Worm (Caenorhabditis elegans) whole organism, L4 larva: ENCODE results near the gene F49C12.5.

Experiments
- D1046.2 ChIP-seq: fragments of 200-800 bp; sonication (Bioruptor generic); IDR thresholded peaks from 2 replicates; pipeline ENCODE4 v1.3.6; 2022; ENCODE audit warnings: missing genetic modification characterization, missing compliant biosample characterization
- F37D6.2 ChIP-seq: sonication (generic microtip); optimal IDR thresholded peaks from 2 replicates; lab custom pipeline; 2016; ENCODE audit warnings: mild to moderate bottlenecking, missing genetic modification characterization, missing compliant biosample characterization
- F44E2.7 ChIP-seq: fragments of 200-800 bp; sonication (Bioruptor generic); IDR thresholded peaks from 2 replicates; pipeline ENCODE4 v2.1.2; 2022; ENCODE audit warnings: missing genetic modification characterization, missing compliant biosample characterization
- F49E8.2 ChIP-seq: sonication (generic microtip); optimal IDR thresholded peaks from 2 replicates; lab custom pipeline; 2016; ENCODE audit warnings: missing compliant biosample characterization, mild to moderate bottlenecking, missing genetic modification characterization, borderline replicate concordance
- R02D3.7 ChIP-seq: fragments of 150-350 bp; sonication (generic microtip); optimal IDR thresholded peaks from 3 replicates; lab custom pipeline; 2014; ENCODE audit warnings: missing biosample characterization, missing genetic modification characterization
- T26A8.4 ChIP-seq: fragments of 200-800 bp; sonication (Bioruptor generic); IDR thresholded peaks from 2 replicates; pipeline ENCODE4 v1.3.6; 2022; ENCODE audit warnings: missing genetic modification characterization, missing compliant biosample characterization
- Y48G9A.11 ChIP-seq: fragments of 200-800 bp; sonication (Bioruptor generic); IDR thresholded peaks from 2 replicates; pipeline ENCODE4 v1.3.6; 2022; ENCODE audit warnings: missing genetic modification reagents, missing genetic modification characterization, missing compliant biosample characterization
- Y75B8A.6 ChIP-seq: fragments of 200-800 bp; sonication (Bioruptor generic); IDR thresholded peaks from 2 replicates; pipeline ENCODE4 v1.3.6; 2022; ENCODE audit warnings: missing genetic modification reagents, missing genetic modification characterization, missing compliant biosample characterization
- ZK337.2 ChIP-seq: fragments of 200-800 bp; sonication (Bioruptor generic); IDR thresholded peaks from 2 replicates; pipeline ENCODE4 v1.3.6; 2022; ENCODE audit warnings: missing genetic modification reagents, missing genetic modification characterization, missing compliant biosample characterization
- ZK546.5 ChIP-seq, 2 experiments: sonication (generic microtip); optimal IDR thresholded peaks; 2 replicates each; lab custom pipeline; 2017; ENCODE audit warnings: missing biosample characterization in 2 of 2, missing genetic modification characterization in 2 of 2
- aly-2 ChIP-seq: sonication (generic microtip); optimal IDR thresholded peaks from 2 replicates; lab custom pipeline; 2018; ENCODE audit warnings: missing biosample characterization, missing genetic modification characterization
- ama-1 ChIP-seq: fragments of 150-350 bp; optimal IDR thresholded peaks from 2 replicates; lab custom pipeline; 2014; ENCODE audit warnings: inconsistent platforms, mixed read lengths
- arid-1 ChIP-seq: fragments of 200-800 bp; sonication (Bioruptor generic); conservative IDR thresholded peaks from 2 replicates; pipeline ENCODE4 v1.3.6; 2022; ENCODE audit warnings: missing genetic modification reagents, missing genetic modification characterization, missing compliant biosample characterization
- ceh-32 ChIP-seq: sonication (generic microtip); optimal IDR thresholded peaks from 2 replicates; lab custom pipeline; 2016; ENCODE audit warnings: mild to moderate bottlenecking, missing genetic modification characterization, missing compliant biosample characterization; ENCODE audit not compliant: poor library complexity
- ceh-44 ChIP-seq: fragments of 200-800 bp; sonication (Bioruptor generic); IDR thresholded peaks from 2 replicates; pipeline ENCODE4 v1.3.6; 2022; ENCODE audit warnings: missing genetic modification reagents, missing genetic modification characterization, missing compliant biosample characterization
- dmd-6 ChIP-seq: fragments of 200-800 bp; sonication (Bioruptor generic); IDR thresholded peaks from 2 replicates; pipeline ENCODE4 v1.3.6; 2022; ENCODE audit warnings: missing genetic modification reagents, missing genetic modification characterization, missing compliant biosample characterization
- egl-27 ChIP-seq: sonication (generic microtip); optimal IDR thresholded peaks from 3 replicates; lab custom pipeline; 2017; ENCODE audit warnings: missing biosample characterization, missing genetic modification reagents, missing genetic modification characterization
- gei-8 ChIP-seq: fragments of 200-800 bp; sonication (Bioruptor generic); optimal IDR thresholded peaks from 2 replicates; lab custom pipeline; 2018; ENCODE audit warnings: mild to moderate bottlenecking, missing genetic modification characterization, missing compliant biosample characterization
- hif-1 ChIP-seq, 2 experiments: sonication (generic microtip); optimal IDR thresholded peaks; 2 replicates each; lab custom pipeline; 2016 to 2017; ENCODE audit warnings: missing compliant biosample characterization in 2 of 2, missing genetic modification characterization in 2 of 2, missing genetic modification reagents in 2 of 2, missing genotype in 2 of 2, mild to moderate bottlenecking in 1 of 2
- hlh-11 ChIP-seq: fragments of 200-800 bp; sonication (Bioruptor generic); optimal IDR thresholded peaks from 2 replicates; lab custom pipeline; 2018; ENCODE audit warnings: mild to moderate bottlenecking, missing genetic modification characterization, missing compliant biosample characterization
- hlh-30 ChIP-seq: sonication (generic microtip); optimal IDR thresholded peaks from 2 replicates; lab custom pipeline; 2017; ENCODE audit warnings: antibody characterized with exemption, mild to moderate bottlenecking, missing genetic modification characterization, missing compliant biosample characterization; ENCODE audit not compliant: insufficient read depth
- lim-7 ChIP-seq: fragments of 200-800 bp; sonication (Bioruptor generic); IDR thresholded peaks from 2 replicates; pipeline ENCODE4 v1.3.6; 2022; ENCODE audit warnings: missing genetic modification characterization, missing compliant biosample characterization
- lin-1 ChIP-seq: fragments of 200-800 bp; sonication (Bioruptor generic); IDR thresholded peaks from 2 replicates; pipeline ENCODE4 v1.3.6; 2022; ENCODE audit warnings: missing genetic modification reagents, missing genetic modification characterization, missing compliant biosample characterization
- lin-15B ChIP-seq: fragments of 150-350 bp; sonication (generic microtip); optimal IDR thresholded peaks from 3 replicates; lab custom pipeline; 2014; ENCODE audit warnings: missing biosample characterization, missing genetic modification characterization
- lin-39 ChIP-seq: fragments of 150-350 bp; optimal IDR thresholded peaks from 2 replicates; lab custom pipeline; 2014; ENCODE audit warnings: missing biosample characterization, missing genetic modification reagents, missing genetic modification characterization
- lsy-2 ChIP-seq, 2 experiments: fragments of 150-350 bp in 1 of 2; sonication (generic microtip) in 1 of 2; optimal IDR thresholded peaks; 2 replicates each; lab custom pipeline; 2014 to 2017; ENCODE audit warnings: missing biosample characterization in 2 of 2, missing genetic modification characterization in 2 of 2
- madf-5 ChIP-seq, 2 experiments: fragments of 200-800 bp; sonication (Bioruptor generic); IDR thresholded peaks; 2 replicates each; pipeline ENCODE4 v1.3.6; 2022; ENCODE audit warnings: missing compliant biosample characterization in 2 of 2, missing genetic modification characterization in 2 of 2
- madf-9 ChIP-seq: fragments of 200-800 bp; sonication (Bioruptor generic); conservative IDR thresholded peaks from 2 replicates; pipeline ENCODE4 v1.3.6; 2022; ENCODE audit warnings: missing genetic modification reagents, missing genetic modification characterization, missing compliant biosample characterization
- mdl-1 ChIP-seq, 2 experiments: fragments of 150-350 bp in 1 of 2; sonication (generic microtip) in 1 of 2; optimal IDR thresholded peaks; 2 replicates each; lab custom pipeline; 2014 to 2017; ENCODE audit warnings: missing biosample characterization in 2 of 2, missing genetic modification characterization in 2 of 2
- mep-1 ChIP-seq: fragments of 150-350 bp; sonication (generic microtip); optimal IDR thresholded peaks from 3 replicates; lab custom pipeline; 2014; ENCODE audit warnings: missing biosample characterization, missing genetic modification characterization
- mes-2 ChIP-seq: sonication (generic microtip); optimal IDR thresholded peaks from 2 replicates; lab custom pipeline; 2016; ENCODE audit warnings: missing genotype, mild to moderate bottlenecking, missing genetic modification characterization, missing compliant biosample characterization; ENCODE audit not compliant: poor library complexity, severe bottlenecking
- mxl-2 ChIP-seq: fragments of 200-800 bp; sonication (Bioruptor generic); conservative IDR thresholded peaks from 2 replicates; pipeline ENCODE4 v1.3.6; 2022; ENCODE audit warnings: missing genetic modification reagents, missing genetic modification characterization, missing compliant biosample characterization
- mxl-3 ChIP-seq: fragments of 200-800 bp; sonication (Bioruptor generic); optimal IDR thresholded peaks from 2 replicates; lab custom pipeline; 2018; ENCODE audit warnings: mild to moderate bottlenecking, missing genetic modification characterization, missing compliant biosample characterization
- nhr-102 ChIP-seq: sonication (generic microtip); optimal IDR thresholded peaks from 2 replicates; lab custom pipeline; 2016; ENCODE audit warnings: mild to moderate bottlenecking, missing genetic modification characterization, moderate library complexity, missing compliant biosample characterization
- nhr-237 ChIP-seq: sonication (generic microtip); optimal IDR thresholded peaks from 2 replicates; lab custom pipeline; 2017; ENCODE audit warnings: missing biosample characterization, missing genetic modification characterization
- nhr-25 ChIP-seq: sonication (generic microtip); optimal IDR thresholded peaks from 2 replicates; lab custom pipeline; 2017; ENCODE audit warnings: missing genetic modification characterization, mild to moderate bottlenecking, missing compliant biosample characterization, antibody characterized with exemption, moderate library complexity, borderline replicate concordance; ENCODE audit not compliant: insufficient read depth
- nhr-28 ChIP-seq: fragments of 150-350 bp; optimal IDR thresholded peaks from 2 replicates; lab custom pipeline; 2014; ENCODE audit warnings: missing biosample characterization, missing genetic modification characterization
- nhr-41 ChIP-seq: fragments of 200-800 bp; sonication (Bioruptor generic); IDR thresholded peaks from 2 replicates; pipeline ENCODE4 v1.3.6; 2022; ENCODE audit warnings: missing genetic modification reagents, missing genetic modification characterization, missing compliant biosample characterization
- nhr-42 ChIP-seq: fragments of 200-800 bp; sonication (Bioruptor generic); IDR thresholded peaks from 2 replicates; pipeline ENCODE4 v1.3.6; 2022; ENCODE audit warnings: missing genetic modification characterization, missing compliant biosample characterization
- nhr-48 ChIP-seq: sonication (generic microtip); optimal IDR thresholded peaks from 2 replicates; lab custom pipeline; 2016; ENCODE audit warnings: mild to moderate bottlenecking, missing genetic modification characterization, missing compliant biosample characterization
- nhr-76 ChIP-seq: fragments of 150-350 bp; optimal IDR thresholded peaks from 2 replicates; lab custom pipeline; 2014; ENCODE audit warnings: missing biosample characterization, missing genetic modification characterization
- nhr-77 ChIP-seq: fragments of 150-350 bp; optimal IDR thresholded peaks from 2 replicates; lab custom pipeline; 2014; ENCODE audit warnings: missing biosample characterization, missing genetic modification characterization
- pqm-1 ChIP-seq: sonication (generic microtip); optimal IDR thresholded peaks from 2 replicates; lab custom pipeline; 2017; ENCODE audit warnings: missing biosample characterization, missing genetic modification characterization
- set-16 ChIP-seq: fragments of 200-800 bp; sonication (Bioruptor generic); IDR thresholded peaks from 2 replicates; pipeline ENCODE4 v1.3.6; 2022; ENCODE audit warnings: missing genetic modification reagents, missing genetic modification characterization, missing compliant biosample characterization
- skn-1 ChIP-seq: fragments of 150-350 bp; optimal IDR thresholded peaks from 2 replicates; lab custom pipeline; 2014; ENCODE audit warnings: missing biosample characterization, missing genetic modification characterization
- snpc-1.2 ChIP-seq: fragments of 200-800 bp; sonication (Bioruptor generic); IDR thresholded peaks from 2 replicates; pipeline ENCODE4 v1.3.6; 2022; ENCODE audit warnings: missing genetic modification reagents, missing genetic modification characterization, missing compliant biosample characterization
- unc-130 ChIP-seq: sonication (generic microtip); optimal IDR thresholded peaks from 2 replicates; lab custom pipeline; 2016; ENCODE audit warnings: missing genetic modification reagents, missing genetic modification characterization, missing compliant biosample characterization
- zag-1 ChIP-seq: fragments of 150-350 bp; optimal IDR thresholded peaks from 2 replicates; lab custom pipeline; 2014; ENCODE audit warnings: missing biosample characterization, missing genetic modification characterization
- ztf-11 ChIP-seq: fragments of 150-350 bp; optimal IDR thresholded peaks from 2 replicates; lab custom pipeline; 2014; ENCODE audit warnings: missing biosample characterization, missing genetic modification characterization

The F49C12.5 gene

DNA sequence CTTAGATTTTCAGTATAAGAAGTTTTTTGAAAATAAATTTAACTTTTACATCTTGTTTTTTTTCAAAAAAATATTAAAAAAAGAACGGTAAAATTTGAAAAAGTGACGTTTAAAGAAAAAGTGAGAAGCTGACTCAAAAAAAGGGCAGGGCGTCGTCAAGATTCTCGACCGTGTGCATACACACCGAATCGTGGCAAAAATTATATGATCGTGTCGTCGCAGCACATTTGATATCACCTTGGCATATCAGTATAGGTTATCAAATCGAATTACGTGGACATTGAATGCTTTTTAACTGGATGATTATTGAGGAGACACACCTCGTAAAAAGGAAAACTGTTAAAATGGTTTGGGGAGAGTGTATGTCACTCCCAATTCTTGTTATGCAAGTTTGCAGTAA, 28.3 kb downstream of the F49C12.5 start (continued):
- TF ChIP-seq nhr-76 (tag; lab: Kevin White, UChicago) (no peak), gei-8 (GFP tag; lab: Kevin White, UChicago) (no peak), mxl-3 (GFP tag; lab: Kevin White, UChicago) (peak; percentile 53), pqm-1 (peak; percentile 97), hlh-11 (tag; lab: Kevin White, UChicago) (peak; percentile 79), mep-1 (tag; lab: Kevin White, UChicago) (peak; percentile 21), nhr-77 (tag; lab: Kevin White, UChicago) (peak; percentile 82), T26A8.4 (GFP tag; lab: Robert Waterston, UW) (no peak), nhr-42 (GFP tag; lab: Robert Waterston, UW) (no peak)

DNA sequence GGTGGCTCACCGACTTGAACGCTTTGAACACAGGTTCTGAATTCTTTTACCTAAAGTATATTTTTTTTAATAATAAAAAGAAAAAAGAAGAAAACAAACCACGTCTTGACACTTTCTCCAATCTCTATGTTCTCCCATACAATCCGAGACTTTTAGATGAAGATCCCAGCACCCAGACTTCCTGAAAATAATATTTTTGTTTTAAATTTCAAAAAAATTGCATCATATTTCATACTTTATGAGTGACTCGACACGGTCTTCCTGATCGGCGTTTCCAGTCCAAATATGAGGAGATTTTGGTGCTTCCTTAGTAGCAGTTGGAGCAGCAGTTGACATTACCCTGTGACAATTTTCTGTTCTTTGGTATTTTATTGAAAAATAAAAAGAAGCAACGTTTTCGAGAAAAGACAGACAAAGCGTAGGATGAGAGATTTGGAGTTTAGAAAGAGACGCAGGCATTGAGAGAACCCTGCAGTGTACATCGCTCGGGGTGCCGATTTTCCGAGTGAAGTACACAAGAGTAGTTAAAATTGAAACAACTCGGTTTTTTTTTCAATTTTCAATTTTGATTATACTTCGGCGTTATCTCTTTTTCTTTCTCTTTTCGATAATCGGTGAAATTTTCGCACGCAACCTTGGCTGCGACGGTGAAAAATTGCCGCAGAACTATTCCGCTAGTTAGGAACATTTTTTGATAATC, 31.0 kb downstream of the F49C12.5 start, which contains the start of the genes coa-4 and T20D3.14:
TSS of gene coa-4 (minus strand) at position 51 of the 700 bp plus-strand sequence.
TSS of gene T20D3.14 (minus strand) at position 358 of the 700 bp plus-strand sequence.
- TF ChIP-seq ZK337.2 (no peak), Y48G9A.11 (GFP tag; lab: Robert Waterston, UW) (no peak), madf-9 (GFP tag; lab: Robert Waterston, UW) (no peak), dmd-6 (GFP tag; lab: Robert Waterston, UW) (peak; percentile 75), nhr-102 (tag; lab: Kevin White, UChicago) (no peak), F44E2.7 (no peak), mxl-2 (GFP tag; lab: Robert Waterston, UW) (no peak), mdl-1 (tag; optimal IDR thresholded peaks at IDR 0.05; lab: Kevin White, UChicago) (no peak), ztf-11 (tag; lab: Kevin White, UChicago) (no peak), gei-8 (GFP tag; lab: Kevin White, UChicago) (no peak), nhr-48 (no peak), zag-1 (no peak), ZK546.5 (tag; optimal IDR thresholded peaks at IDR 0.05; lab: Kevin White, UChicago) (no peak), ama-1 (lab: Kevin White, UChicago) (no peak), unc-130 (GFP tag; lab: Kevin White, UChicago) (no peak), lim-7 (GFP tag; lab: Robert Waterston, UW) (no peak), hif-1 (tag; optimal IDR thresholded peaks at IDR 0.05; lab: Kevin White, UChicago) (no peak), R02D3.7 (no peak), set-16 (GFP tag; lab: Robert Waterston, UW) (no peak), hlh-30 (tag; lab: Kevin White, UChicago) (peak; percentile 57), D1046.2 (GFP tag; lab: Robert Waterston, UW) (no peak), nhr-41 (GFP tag; lab: Robert Waterston, UW) (no peak), snpc-1.2 (no peak), F37D6.2 (tag; lab: Kevin White, UChicago) (no peak), ceh-32 (tag; lab: Kevin White, UChicago) (no peak), lin-15B (tag; lab: Kevin White, UChicago) (no peak), aly-2 (no peak), madf-5 (GFP tag; IDR thresholded peaks at IDR 0.05; lab: Robert Waterston, UW) (no peak), skn-1 (tag; lab: Kevin White, UChicago) (no peak), F49E8.2 (tag; lab: Kevin White, UChicago) (no peak), lsy-2 (tag; optimal IDR thresholded peaks at IDR 0.05; lab: Kevin White, UChicago) (peak in 1 of 2 experiments; percentile 57), ceh-44 (GFP tag; lab: Robert Waterston, UW) (no peak), lin-1 (GFP tag; lab: Robert Waterston, UW) (peak; percentile 49; the same call in 1 of the 2 replicates), nhr-237 (no peak), egl-27 (tag; lab: Kevin White, UChicago) (no peak), lin-39 (no peak), Y75B8A.6 (GFP tag; lab: Robert Waterston, UW) (no peak), arid-1 (GFP tag; lab: Robert Waterston, UW) (no peak), nhr-25 (tag; lab: Kevin White, UChicago) (no peak), nhr-28 (tag; lab: Kevin White, UChicago) (peak; percentile 27), mes-2 (tag; lab: Kevin White, UChicago) (peak; percentile 56)
